Fruit fly (Drosophila melanogaster) whole organism: ENCODE measurements around the gene ru.

Experiments used
- pan ChIP-seq: fragments of >200 bp; optimal IDR thresholded peaks from 2 replicates; lab custom pipeline; 2017
- psq ChIP-seq: fragments of >200 bp; optimal IDR thresholded peaks from 2 replicates; lab custom pipeline; 2017

ru gene

DNA sequence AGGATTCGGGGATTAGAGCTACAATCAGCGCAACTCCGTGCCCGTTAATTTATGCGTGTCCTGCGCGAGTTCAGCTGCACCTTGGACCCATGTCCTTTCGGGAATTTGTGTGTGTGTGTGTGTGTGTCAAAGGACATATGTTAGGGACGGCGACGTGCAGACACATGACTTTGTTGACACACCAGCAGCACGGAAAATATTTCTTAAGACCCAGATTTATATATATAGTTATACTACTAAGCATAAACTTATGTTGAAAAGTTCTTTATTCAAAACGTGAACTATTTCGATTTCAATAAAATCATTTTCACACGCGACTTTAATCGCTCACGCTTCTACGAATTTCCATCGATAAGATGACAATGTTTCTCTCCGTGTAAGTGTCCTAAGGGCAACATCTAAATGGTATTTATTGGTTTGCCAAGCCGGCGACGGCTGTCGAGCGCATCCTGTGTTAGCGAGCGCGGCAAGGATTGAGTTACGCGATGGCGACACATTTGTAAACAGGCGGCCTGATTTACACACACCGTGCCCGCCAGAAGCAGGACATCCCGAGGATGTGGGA is 61.1 kb downstream of the ru start:
- TF ChIP-seq psq (no peak), pan (lab: Kevin White, UChicago) (no peak)
